Worm (Caenorhabditis elegans) whole organism, L3 larva: Measurements from ENCODE around the gene atln-2.

Experiments used
- ceh-16 ChIP-seq: sonication (generic microtip); optimal IDR thresholded peaks from 2 replicates; lab custom pipeline; 2017; ENCODE audit warnings: missing biosample characterization, missing genetic modification characterization
- daf-12 ChIP-seq: fragments of 150-350 bp; optimal IDR thresholded peaks from 2 replicates; lab custom pipeline; 2014; ENCODE audit warnings: missing biosample characterization, missing genetic modification reagents, missing genetic modification characterization
- fkh-2 ChIP-seq: fragments of 150-350 bp; optimal IDR thresholded peaks from 2 replicates; lab custom pipeline; 2014; ENCODE audit warnings: missing biosample characterization, missing genetic modification reagents, missing genetic modification characterization
- mdl-1 ChIP-seq: fragments of 150-350 bp; optimal IDR thresholded peaks from 2 replicates; lab custom pipeline; 2014; ENCODE audit warnings: missing biosample characterization, missing genetic modification characterization
- tbx-2 ChIP-seq: sonication (generic microtip); optimal IDR thresholded peaks from 2 replicates; lab custom pipeline; 2016; ENCODE audit warnings: mild to moderate bottlenecking, missing genetic modification characterization, missing compliant biosample characterization
- unc-39 ChIP-seq: sonication (generic microtip); optimal IDR thresholded peaks from 4 replicates; lab custom pipeline; 2017; ENCODE audit warnings: missing biosample characterization, missing genetic modification characterization

ce11 chrIV:15029565-15029964 is 48.2 kb downstream of the atln-2 start:
- TF ChIP-seq tbx-2 (tag; lab: Kevin White, UChicago) (no peak), daf-12 (tag; lab: Kevin White, UChicago) (no peak), ceh-16 (tag; lab: Kevin White, UChicago) (no peak), unc-39 (no peak), fkh-2 (tag; lab: Kevin White, UChicago) (no peak), mdl-1 (tag; lab: Kevin White, UChicago) (no peak)
